1 fruit fly cellular context compared by ENCODE assay signal in the genomic region with DNA sequence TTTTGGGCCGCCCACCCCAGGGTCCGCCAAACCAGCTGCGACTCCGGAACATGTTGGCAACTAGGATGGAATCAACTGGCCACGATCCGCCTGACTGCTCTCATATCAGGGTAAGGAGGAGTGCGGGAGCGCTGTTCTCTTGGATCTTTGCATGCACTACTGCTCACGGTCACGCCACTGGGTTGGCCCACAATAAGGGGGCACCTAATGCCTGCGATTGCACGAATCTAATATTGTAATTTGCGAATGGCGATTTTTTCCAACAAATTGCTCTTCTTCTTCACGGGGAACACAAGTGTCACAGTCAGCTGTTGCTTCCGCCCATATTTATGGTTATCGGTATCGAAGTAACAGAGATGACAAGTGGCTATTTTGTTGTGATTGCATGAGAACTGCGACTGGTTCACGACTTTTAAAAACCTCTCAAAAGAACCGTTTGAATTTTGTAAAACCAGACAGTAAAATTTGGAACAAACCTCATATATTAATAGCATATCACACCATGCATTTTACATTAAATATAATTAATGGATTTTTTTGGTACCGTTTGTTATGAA.
TF ChIP-seq lines count a peak whose summit lies in the region.

Gene ema (minus strand): TSS at position 295 of the 557 bp plus-strand sequence.

TF ChIP-seq in whole organism, embryonic, 481 proteins besides CTCF, POLR2A, EP300 and RAD21 (continued from another document):
- TF ChIP-seq Trl (optimal IDR thresholded peaks at IDR 0.05; lab: Kevin White, UChicago) (no peak), Trl (GFP tag; optimal IDR thresholded peaks at IDR 0.05; lab: Kevin White, UChicago) (no peak), kah (GFP tag; optimal IDR thresholded peaks at IDR 0.05; lab: Kevin White, UChicago) (peak; percentile 71), CG2202 (tag; optimal IDR thresholded peaks at IDR 0.05; lab: Kevin White, UChicago) (no peak), shn (GFP tag; optimal IDR thresholded peaks at IDR 0.05; lab: Kevin White, UChicago) (peak; percentile 32), PHDP (tag; optimal IDR thresholded peaks at IDR 0.05; lab: Kevin White, UChicago) (peak; percentile 8), knrl (GFP tag; IDR thresholded peaks at IDR 0.05; lab: Robert Waterston, UW; ENCODE audit: partially characterized antibody) (no peak), CG9876 (GFP tag; optimal IDR thresholded peaks at IDR 0.05; lab: Kevin White, UChicago) (no peak), Usf (GFP tag; optimal IDR thresholded peaks at IDR 0.05; lab: Kevin White, UChicago) (no peak), Chrac-16 (GFP tag; optimal IDR thresholded peaks at IDR 0.05; lab: Kevin White, UChicago) (peak; percentile 22), fd96Cb (tag; optimal IDR thresholded peaks at IDR 0.05; lab: Kevin White, UChicago) (no peak), CG3726 (GFP tag; IDR thresholded peaks at IDR 0.05; lab: Robert Waterston, UW) (no peak), tll (GFP tag; optimal IDR thresholded peaks at IDR 0.05; lab: Kevin White, UChicago) (no peak), CG7745 (tag; optimal IDR thresholded peaks at IDR 0.05; lab: Kevin White, UChicago) (no peak), bowl (GFP tag; IDR thresholded peaks at IDR 0.05; lab: Robert Waterston, UW) (no peak), rib (GFP tag; IDR thresholded peaks at IDR 0.05; lab: Robert Waterston, UW) (0 out of 2 replicates have a peak, but pooled peaks have one; percentile 22), pros (GFP tag; optimal IDR thresholded peaks at IDR 0.05; lab: Kevin White, UChicago) (no peak), ttk (GFP tag; IDR thresholded peaks at IDR 0.05; lab: Robert Waterston, UW) (no peak), gt (GFP tag; IDR thresholded peaks at IDR 0.05; lab: Robert Waterston, UW) (no peak), CG7556 (GFP tag; optimal IDR thresholded peaks at IDR 0.05; lab: Kevin White, UChicago) (no peak), MESR4 (GFP tag; optimal IDR thresholded peaks at IDR 0.05; lab: Kevin White, UChicago) (peak; percentile 90), HLHmδ (GFP tag; optimal IDR thresholded peaks at IDR 0.05; lab: Kevin White, UChicago) (no peak), CG13424 (tag; optimal IDR thresholded peaks at IDR 0.05; lab: Kevin White, UChicago) (peak; percentile 34), ATbp (GFP tag; optimal IDR thresholded peaks at IDR 0.05; lab: Kevin White, UChicago) (no peak), CG11504 (tag; optimal IDR thresholded peaks at IDR 0.05; lab: Kevin White, UChicago) (no peak), CG12744 (GFP tag; optimal IDR thresholded peaks at IDR 0.05; lab: Kevin White, UChicago) (no peak), sqz (GFP tag; optimal IDR thresholded peaks at IDR 0.05; lab: Kevin White, UChicago) (no peak), ssp (GFP tag; IDR thresholded peaks at IDR 0.05; lab: Robert Waterston, UW) (no peak), CG1233 (GFP tag; optimal IDR thresholded peaks at IDR 0.05; lab: Kevin White, UChicago) (no peak), CG10654 (GFP tag; optimal IDR thresholded peaks at IDR 0.05; lab: Kevin White, UChicago) (no peak), Eip74EF (GFP tag; optimal IDR thresholded peaks at IDR 0.05; lab: Kevin White, UChicago) (no peak), Asciz (GFP tag; optimal IDR thresholded peaks at IDR 0.05; lab: Kevin White, UChicago) (no peak), CG10543 (GFP tag; optimal IDR thresholded peaks at IDR 0.05; lab: Kevin White, UChicago) (no peak), nmo (GFP tag; optimal IDR thresholded peaks at IDR 0.05; lab: Kevin White, UChicago) (peak; percentile 28), HLH3B (GFP tag; IDR thresholded peaks at IDR 0.05; lab: Robert Waterston, UW) (no peak), trh (GFP tag; optimal IDR thresholded peaks at IDR 0.05; lab: Kevin White, UChicago) (no peak), hth (optimal IDR thresholded peaks at IDR 0.05; lab: Kevin White, UChicago) (no peak), tup (GFP tag; optimal IDR thresholded peaks at IDR 0.05; lab: Kevin White, UChicago) (no peak), Lhr (GFP tag; optimal IDR thresholded peaks at IDR 0.05; lab: Kevin White, UChicago) (no peak), danr (GFP tag; IDR thresholded peaks at IDR 0.05; lab: Robert Waterston, UW) (no peak), lmd (GFP tag; IDR thresholded peaks at IDR 0.05; lab: Robert Waterston, UW) (no peak), CG15601 (tag; optimal IDR thresholded peaks at IDR 0.05; lab: Kevin White, UChicago) (peak; percentile 4), CG2116 (GFP tag; optimal IDR thresholded peaks at IDR 0.05; lab: Kevin White, UChicago) (peak; percentile 61), sr (GFP tag; IDR thresholded peaks at IDR 0.05; lab: Robert Waterston, UW) (no peak), NfI (GFP tag; optimal IDR thresholded peaks at IDR 0.05; lab: Kevin White, UChicago) (peak; percentile 11), HLH54F (GFP tag; optimal IDR thresholded peaks at IDR 0.05; lab: Kevin White, UChicago) (no peak), Lim3 (GFP tag; IDR thresholded peaks at IDR 0.05; lab: Robert Waterston, UW) (no peak), CHES-1-like (GFP tag; optimal IDR thresholded peaks at IDR 0.05; lab: Kevin White, UChicago) (peak; percentile 23), CG10462 (GFP tag; optimal IDR thresholded peaks at IDR 0.05; lab: Kevin White, UChicago) (no peak), sim (GFP tag; IDR thresholded peaks at IDR 0.05; lab: Robert Waterston, UW) (no peak), psq (GFP tag; optimal IDR thresholded peaks at IDR 0.05; lab: Kevin White, UChicago) (no peak), CG14050 (GFP tag; IDR thresholded peaks at IDR 0.05; lab: Robert Waterston, UW) (no peak), CG32767 (GFP tag; IDR thresholded peaks at IDR 0.05; lab: Robert Waterston, UW) (no peak), CG6175 (GFP tag; IDR thresholded peaks at IDR 0.05; lab: Robert Waterston, UW) (no peak), amos (GFP tag; IDR thresholded peaks at IDR 0.05; lab: Robert Waterston, UW; ENCODE audit: partially characterized antibody) (peak; percentile 47; the same call in 1 of the 2 replicates), bcd (GFP tag; optimal IDR thresholded peaks at IDR 0.05; lab: Kevin White, UChicago) (no peak), cg (GFP tag; optimal IDR thresholded peaks at IDR 0.05; lab: Kevin White, UChicago) (no peak), CG11560 (tag; IDR thresholded peaks at IDR 0.05; lab: Robert Waterston, UW) (no peak), zfh1 (GFP tag; IDR thresholded peaks at IDR 0.05; lab: Robert Waterston, UW) (no peak), CG9437 (GFP tag; optimal IDR thresholded peaks at IDR 0.05; lab: Kevin White, UChicago) (no peak), CG4360 (GFP tag; IDR thresholded peaks at IDR 0.05; lab: Robert Waterston, UW) (0 out of 2 replicates have a peak, but pooled peaks have one; percentile 30), slbo (GFP tag; IDR thresholded peaks at IDR 0.05; lab: Robert Waterston, UW) (peak; percentile 56), gro (GFP tag; optimal IDR thresholded peaks at IDR 0.05; lab: Kevin White, UChicago) (no peak), CG1024 (GFP tag; IDR thresholded peaks at IDR 0.05; lab: Robert Waterston, UW) (no peak), bbx (GFP tag; IDR thresholded peaks at IDR 0.05; lab: Robert Waterston, UW; ENCODE audit: partially characterized antibody) (peak; percentile 52; the same call in 1 of the 2 replicates), B-H1 (GFP tag; IDR thresholded peaks at IDR 0.05; lab: Robert Waterston, UW) (no peak), CG7963 (GFP tag; IDR thresholded peaks at IDR 0.05; lab: Robert Waterston, UW; ENCODE audit: partially characterized antibody) (no peak), ham (GFP tag; IDR thresholded peaks at IDR 0.05; lab: Robert Waterston, UW) (no peak), row (GFP tag; IDR thresholded peaks at IDR 0.05; lab: Robert Waterston, UW) (peak; percentile 90), CG7271 (tag; optimal IDR thresholded peaks at IDR 0.05; lab: Kevin White, UChicago) (no peak), sna (GFP tag; IDR thresholded peaks at IDR 0.05; lab: Robert Waterston, UW; ENCODE audit: partially characterized antibody) (0 out of 2 replicates have a peak, but pooled peaks have one; percentile 21), pho (GFP tag; optimal IDR thresholded peaks at IDR 0.05; lab: Kevin White, UChicago) (peak; percentile 17), CG13287 (GFP tag; IDR thresholded peaks at IDR 0.05; lab: Robert Waterston, UW; ENCODE audit: partially characterized antibody) (peak; percentile 65), cas (GFP tag; IDR thresholded peaks at IDR 0.05; lab: Robert Waterston, UW) (no peak), Awh (GFP tag; IDR thresholded peaks at IDR 0.05; lab: Robert Waterston, UW) (no peak), CG7928 (GFP tag; optimal IDR thresholded peaks at IDR 0.05; lab: Kevin White, UChicago) (no peak), oc (tag; optimal IDR thresholded peaks at IDR 0.05; lab: Kevin White, UChicago) (no peak), ewg (GFP tag; optimal IDR thresholded peaks at IDR 0.05; lab: Kevin White, UChicago) (no peak), Nf-YA (GFP tag; IDR thresholded peaks at IDR 0.05; lab: Robert Waterston, UW) (no peak), GATAe (GFP tag; conservative IDR thresholded peaks at IDR 0.05; lab: Robert Waterston, UW) (no peak), sens-2 (GFP tag; IDR thresholded peaks at IDR 0.05; lab: Robert Waterston, UW) (no peak), CG31365 (tag; optimal IDR thresholded peaks at IDR 0.05; lab: Kevin White, UChicago) (no peak), chm (GFP tag; IDR thresholded peaks at IDR 0.05; lab: Robert Waterston, UW) (no peak), Sry-β (GFP tag; optimal IDR thresholded peaks at IDR 0.05; lab: Kevin White, UChicago) (peak; percentile 92), CG16779 (GFP tag; IDR thresholded peaks at IDR 0.05; lab: Robert Waterston, UW) (no peak), D19A (tag; optimal IDR thresholded peaks at IDR 0.05; lab: Kevin White, UChicago) (no peak)
